Worm (Caenorhabditis elegans) whole organism, L4 larva: Measurements from ENCODE around the gene B0273.115.
"Not testable (repeated sequence)": the region's sequence is repeated elsewhere in the genome, so short reads cannot be mapped to it uniquely, and the experiment has no call there.

Experiments
- D1046.2 ChIP-seq: fragments of 200-800 bp; sonication (Bioruptor generic); IDR thresholded peaks from 2 replicates; pipeline ENCODE4 v1.3.6; 2022; ENCODE audit warnings: missing genetic modification characterization, missing compliant biosample characterization
- F10B5.3 ChIP-seq: sonication (generic microtip); optimal IDR thresholded peaks from 2 replicates; lab custom pipeline; 2016; ENCODE audit warnings: mild to moderate bottlenecking, missing genetic modification characterization, missing compliant biosample characterization
- F37D6.2 ChIP-seq: sonication (generic microtip); optimal IDR thresholded peaks from 2 replicates; lab custom pipeline; 2016; ENCODE audit warnings: mild to moderate bottlenecking, missing genetic modification characterization, missing compliant biosample characterization
- ZK546.5 ChIP-seq, 2 experiments: sonication (generic microtip); optimal IDR thresholded peaks; 2 replicates each; lab custom pipeline; 2017; ENCODE audit warnings: missing biosample characterization in 2 of 2, missing genetic modification characterization in 2 of 2
- aly-2 ChIP-seq: sonication (generic microtip); optimal IDR thresholded peaks from 2 replicates; lab custom pipeline; 2018; ENCODE audit warnings: missing biosample characterization, missing genetic modification characterization
- attf-4 ChIP-seq: sonication (generic microtip); optimal IDR thresholded peaks from 3 replicates; lab custom pipeline; 2017; ENCODE audit warnings: missing biosample characterization, missing genetic modification characterization
- ceh-32 ChIP-seq: sonication (generic microtip); optimal IDR thresholded peaks from 2 replicates; lab custom pipeline; 2016; ENCODE audit warnings: mild to moderate bottlenecking, missing genetic modification characterization, missing compliant biosample characterization; ENCODE audit not compliant: poor library complexity
- ces-1 ChIP-seq: fragments of 150-350 bp; sonication (generic microtip); optimal IDR thresholded peaks from 4 replicates; lab custom pipeline; 2014; ENCODE audit warnings: missing biosample characterization, missing genetic modification reagents, missing genetic modification characterization
- ctbp-1 ChIP-seq: fragments of 200-800 bp; sonication (Bioruptor generic); IDR thresholded peaks from 2 replicates; pipeline ENCODE4 v1.3.6; 2022; ENCODE audit warnings: missing genetic modification reagents, missing genetic modification characterization, missing compliant biosample characterization
- daf-19 ChIP-seq: fragments of 200-800 bp; sonication (Bioruptor generic); conservative IDR thresholded peaks from 2 replicates; pipeline ENCODE4 v1.3.6; 2022; ENCODE audit warnings: missing genetic modification characterization, missing compliant biosample characterization
- dpl-1 ChIP-seq: fragments of 150-350 bp; optimal IDR thresholded peaks from 2 replicates; lab custom pipeline; 2014; ENCODE audit warnings: missing biosample characterization, missing genetic modification reagents, missing genetic modification characterization
- duxl-1 ChIP-seq: sonication (generic microtip); optimal IDR thresholded peaks from 2 replicates; lab custom pipeline; 2016; ENCODE audit warnings: mild to moderate bottlenecking, missing genetic modification characterization, moderate library complexity, missing compliant biosample characterization; ENCODE audit not compliant: poor library complexity
- egl-43 ChIP-seq: fragments of 200-800 bp; sonication (Bioruptor generic); IDR thresholded peaks from 2 replicates; pipeline ENCODE4 v1.3.6; 2022; ENCODE audit warnings: missing genetic modification reagents, missing genetic modification characterization, missing compliant biosample characterization
- fkh-10 ChIP-seq: fragments of 150-350 bp; optimal IDR thresholded peaks from 2 replicates; lab custom pipeline; 2014; ENCODE audit warnings: missing biosample characterization, missing genetic modification reagents, missing genetic modification characterization
- gei-8 ChIP-seq: fragments of 200-800 bp; sonication (Bioruptor generic); optimal IDR thresholded peaks from 2 replicates; lab custom pipeline; 2018; ENCODE audit warnings: mild to moderate bottlenecking, missing genetic modification characterization, missing compliant biosample characterization
- hif-1 ChIP-seq, 2 experiments: sonication (generic microtip); optimal IDR thresholded peaks; 2 replicates each; lab custom pipeline; 2016 to 2017; ENCODE audit warnings: missing compliant biosample characterization in 2 of 2, missing genetic modification characterization in 2 of 2, missing genetic modification reagents in 2 of 2, missing genotype in 2 of 2, mild to moderate bottlenecking in 1 of 2
- hlh-11 ChIP-seq: fragments of 200-800 bp; sonication (Bioruptor generic); optimal IDR thresholded peaks from 2 replicates; lab custom pipeline; 2018; ENCODE audit warnings: mild to moderate bottlenecking, missing genetic modification characterization, missing compliant biosample characterization
- hlh-30 ChIP-seq: sonication (generic microtip); optimal IDR thresholded peaks from 2 replicates; lab custom pipeline; 2017; ENCODE audit warnings: antibody characterized with exemption, mild to moderate bottlenecking, missing genetic modification characterization, missing compliant biosample characterization; ENCODE audit not compliant: insufficient read depth
- jun-1 ChIP-seq: fragments of 150-350 bp; optimal IDR thresholded peaks from 2 replicates; lab custom pipeline; 2014; ENCODE audit warnings: missing biosample characterization, missing genetic modification reagents, missing genetic modification characterization
- lim-7 ChIP-seq: fragments of 200-800 bp; sonication (Bioruptor generic); IDR thresholded peaks from 2 replicates; pipeline ENCODE4 v1.3.6; 2022; ENCODE audit warnings: missing genetic modification characterization, missing compliant biosample characterization
- lin-13 ChIP-seq: fragments of 150-350 bp; optimal IDR thresholded peaks from 2 replicates; lab custom pipeline; 2014; ENCODE audit warnings: missing biosample characterization, missing genetic modification reagents, missing genetic modification characterization
- lin-38 ChIP-seq: fragments of 200-800 bp; sonication (Bioruptor generic); IDR thresholded peaks from 2 replicates; pipeline ENCODE4 v1.3.6; 2022; ENCODE audit warnings: missing genetic modification reagents, missing genetic modification characterization, missing compliant biosample characterization
- lir-3 ChIP-seq: sonication (generic microtip); optimal IDR thresholded peaks from 2 replicates; lab custom pipeline; 2016; ENCODE audit warnings: mild to moderate bottlenecking, missing genetic modification characterization, missing compliant biosample characterization
- lsy-2 ChIP-seq, 2 experiments: fragments of 150-350 bp in 1 of 2; sonication (generic microtip) in 1 of 2; optimal IDR thresholded peaks; 2 replicates each; lab custom pipeline; 2014 to 2017; ENCODE audit warnings: missing biosample characterization in 2 of 2, missing genetic modification characterization in 2 of 2
- mdl-1 ChIP-seq, 2 experiments: fragments of 150-350 bp in 1 of 2; sonication (generic microtip) in 1 of 2; optimal IDR thresholded peaks; 2 replicates each; lab custom pipeline; 2014 to 2017; ENCODE audit warnings: missing biosample characterization in 2 of 2, missing genetic modification characterization in 2 of 2
- mes-2 ChIP-seq: sonication (generic microtip); optimal IDR thresholded peaks from 2 replicates; lab custom pipeline; 2016; ENCODE audit warnings: missing genotype, mild to moderate bottlenecking, missing genetic modification characterization, missing compliant biosample characterization; ENCODE audit not compliant: poor library complexity, severe bottlenecking
- mxl-2 ChIP-seq: fragments of 200-800 bp; sonication (Bioruptor generic); conservative IDR thresholded peaks from 2 replicates; pipeline ENCODE4 v1.3.6; 2022; ENCODE audit warnings: missing genetic modification reagents, missing genetic modification characterization, missing compliant biosample characterization
- mxl-3 ChIP-seq: fragments of 200-800 bp; sonication (Bioruptor generic); optimal IDR thresholded peaks from 2 replicates; lab custom pipeline; 2018; ENCODE audit warnings: mild to moderate bottlenecking, missing genetic modification characterization, missing compliant biosample characterization
- nhr-237 ChIP-seq: sonication (generic microtip); optimal IDR thresholded peaks from 2 replicates; lab custom pipeline; 2017; ENCODE audit warnings: missing biosample characterization, missing genetic modification characterization
- nhr-28 ChIP-seq: fragments of 150-350 bp; optimal IDR thresholded peaks from 2 replicates; lab custom pipeline; 2014; ENCODE audit warnings: missing biosample characterization, missing genetic modification characterization
- nhr-42 ChIP-seq: fragments of 200-800 bp; sonication (Bioruptor generic); IDR thresholded peaks from 2 replicates; pipeline ENCODE4 v1.3.6; 2022; ENCODE audit warnings: missing genetic modification characterization, missing compliant biosample characterization
- nhr-48 ChIP-seq: sonication (generic microtip); optimal IDR thresholded peaks from 2 replicates; lab custom pipeline; 2016; ENCODE audit warnings: mild to moderate bottlenecking, missing genetic modification characterization, missing compliant biosample characterization
- nhr-76 ChIP-seq: fragments of 150-350 bp; optimal IDR thresholded peaks from 2 replicates; lab custom pipeline; 2014; ENCODE audit warnings: missing biosample characterization, missing genetic modification characterization
- snpc-1.2 ChIP-seq: fragments of 200-800 bp; sonication (Bioruptor generic); IDR thresholded peaks from 2 replicates; pipeline ENCODE4 v1.3.6; 2022; ENCODE audit warnings: missing genetic modification reagents, missing genetic modification characterization, missing compliant biosample characterization
- tra-1 ChIP-seq: fragments of 200-800 bp; sonication (Bioruptor generic); IDR thresholded peaks from 2 replicates; pipeline ENCODE4 v1.3.6; 2022; ENCODE audit warnings: missing genetic modification reagents, missing genetic modification characterization, missing compliant biosample characterization
- unc-62 ChIP-seq, 3 experiments: fragments of 150-350 bp in 1 of 3; sonication (generic microtip); optimal IDR thresholded peaks in 2 of 3; peaks in 1 of 3; 1 replicate in 1 of 3; 2 replicates in 2 of 3; lab custom pipeline; 2014 to 2017; ENCODE audit warnings: missing biosample characterization in 3 of 3, missing genetic modification characterization in 3 of 3, missing genetic modification reagents in 3 of 3, missing genotype in 1 of 3
- zag-1 ChIP-seq: fragments of 150-350 bp; optimal IDR thresholded peaks from 2 replicates; lab custom pipeline; 2014; ENCODE audit warnings: missing biosample characterization, missing genetic modification characterization
- zfp-2 ChIP-seq: sonication (generic microtip); optimal IDR thresholded peaks from 2 replicates; lab custom pipeline; 2016; ENCODE audit warnings: mild to moderate bottlenecking, missing genetic modification characterization, missing compliant biosample characterization
- ztf-11 ChIP-seq: fragments of 150-350 bp; optimal IDR thresholded peaks from 2 replicates; lab custom pipeline; 2014; ENCODE audit warnings: missing biosample characterization, missing genetic modification characterization
- ztf-7 ChIP-seq: fragments of 150-350 bp; optimal IDR thresholded peaks from 2 replicates; lab custom pipeline; 2014; ENCODE audit warnings: missing biosample characterization, missing genetic modification characterization

The B0273.115 gene

DNA sequence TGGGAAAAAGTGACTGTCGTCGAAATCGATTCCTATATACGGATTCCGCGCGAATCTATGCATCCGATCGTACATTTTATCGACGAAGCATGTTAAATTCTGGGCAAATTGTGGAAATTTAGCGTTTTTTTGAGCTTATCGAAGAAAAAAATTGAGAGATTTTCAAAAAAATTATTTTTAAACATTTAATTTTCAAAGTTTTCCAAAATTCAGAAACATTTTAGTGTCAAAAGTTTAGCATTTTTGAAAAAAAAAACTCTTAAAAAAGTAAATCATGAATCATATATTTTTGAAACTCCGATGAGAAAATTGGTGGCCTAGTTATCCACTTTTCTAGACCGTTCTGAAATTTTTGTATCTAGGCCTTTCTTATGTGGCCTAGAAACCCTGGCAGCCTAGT lies at the start of gene B0273.115:
Gene B0273.115, minus strand, starts transcription at position 101 of the 400 bp plus-strand sequence.
- not testable (repeated sequence) for TF ChIP-seq aly-2, attf-4, F10B5.3 (tag; lab: Kevin White, UChicago)

DNA sequence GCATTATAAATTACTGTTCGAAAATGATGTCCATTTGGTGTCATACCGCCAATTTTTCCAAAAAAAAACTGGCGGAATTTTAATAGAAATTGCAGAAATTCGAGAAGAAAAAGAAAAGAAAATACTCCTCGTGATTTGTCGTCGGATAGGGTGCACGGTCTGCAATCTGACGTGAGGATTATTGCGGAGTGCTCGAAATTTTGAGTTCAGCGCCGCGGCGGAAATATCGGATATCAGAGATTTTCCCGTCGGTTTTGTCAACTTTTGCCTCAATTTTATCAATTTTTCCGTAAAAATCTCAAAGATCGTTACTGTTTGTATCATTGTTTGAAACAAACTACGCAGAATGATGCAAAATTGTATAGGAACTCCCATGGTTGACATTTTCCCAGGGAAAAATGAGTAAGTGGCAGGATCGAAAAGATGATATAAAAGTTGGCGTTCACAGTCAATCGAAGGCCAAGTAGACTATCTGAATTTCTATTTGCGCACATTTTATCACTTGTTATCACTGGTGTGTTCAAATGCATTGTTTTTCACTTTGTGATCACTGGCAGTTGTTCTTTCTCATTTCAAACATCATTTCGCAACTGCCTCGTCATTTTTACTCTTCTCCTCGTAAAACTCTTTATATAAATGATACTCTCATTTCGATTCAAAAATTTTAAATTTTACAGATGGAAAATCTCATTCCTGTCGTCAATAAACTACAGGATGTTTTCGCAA lies 47.0 kb upstream of the B0273.115 start, which contains the start of the genes fem-1 and drp-1:
Gene fem-1, minus strand, starts transcription at position 150 of the 726 bp plus-strand sequence.
Gene drp-1, plus strand, starts transcription at position 676 of the 726 bp plus-strand sequence.
- TF ChIP-seq fkh-10 (GFP tag; lab: Kevin White, UChicago) (no peak), zag-1 (tag; lab: Kevin White, UChicago) (no peak), hlh-11 (tag; lab: Kevin White, UChicago) (no peak), duxl-1 (tag; lab: Kevin White, UChicago) (no peak), snpc-1.2 (0 out of 2 replicates have a peak, but pooled peaks have one; percentile 9), nhr-76 (no peak), gei-8 (GFP tag; lab: Kevin White, UChicago) (no peak), hif-1 (tag; optimal IDR thresholded peaks at IDR 0.05; lab: Kevin White, UChicago) (peak in 1 of 2 experiments; percentile 4), jun-1 (no peak), lsy-2 (tag; optimal IDR thresholded peaks at IDR 0.05; lab: Kevin White, UChicago) (peak in 1 of 2 experiments; percentile 0), attf-4 (tag; lab: Kevin White, UChicago) (no peak), ztf-7 (tag; lab: Kevin White, UChicago) (no peak), mxl-3 (GFP tag; lab: Kevin White, UChicago) (no peak), ceh-32 (tag; lab: Kevin White, UChicago) (no peak), nhr-48 (tag; lab: Kevin White, UChicago) (no peak), tra-1 (GFP tag; lab: Robert Waterston, UW) (no peak), nhr-237 (tag; lab: Kevin White, UChicago) (no peak), lin-13 (no peak), lin-38 (GFP tag; lab: Robert Waterston, UW) (0 out of 2 replicates have a peak, but pooled peaks have one; percentile 35), ces-1 (GFP tag; lab: Kevin White, UChicago) (no peak), mxl-2 (GFP tag; lab: Robert Waterston, UW) (no peak), lir-3 (no peak), F37D6.2 (tag; lab: Kevin White, UChicago) (no peak), nhr-28 (tag; lab: Kevin White, UChicago) (no peak), mes-2 (tag; lab: Kevin White, UChicago) (peak; percentile 56), dpl-1 (peak; percentile 29), hlh-30 (tag; lab: Kevin White, UChicago) (peak; percentile 75), ZK546.5 (tag; optimal IDR thresholded peaks at IDR 0.05; lab: Kevin White, UChicago) (no peak), daf-19 (no peak), nhr-42 (GFP tag; lab: Robert Waterston, UW) (no peak), D1046.2 (GFP tag; lab: Robert Waterston, UW) (no peak), lim-7 (GFP tag; lab: Robert Waterston, UW) (no peak), ctbp-1 (GFP tag; lab: Robert Waterston, UW) (0 out of 2 replicates have a peak, but pooled peaks have one; percentile 31), zfp-2 (tag; lab: Kevin White, UChicago) (no peak), ztf-11 (tag; lab: Kevin White, UChicago) (no peak), unc-62 (GFP tag; optimal IDR thresholded peaks at IDR 0.05 in 1 of 2; lab: Kevin White, UChicago) (peak in 1 of 2 experiments; percentile 31), unc-62 (tag; optimal IDR thresholded peaks at IDR 0.05; lab: Kevin White, UChicago) (no peak), egl-43 (GFP tag; lab: Robert Waterston, UW) (no peak), mdl-1 (tag; optimal IDR thresholded peaks at IDR 0.05; lab: Kevin White, UChicago) (no peak)
